Worm (Caenorhabditis elegans): ENCODE measurements around the gene slc-17.5.

slc-17.5 gene

ce11 chrV:8307681-8308080 is 23.0 kb upstream of the slc-17.5 start, which contains the start of gene clec-218:
Gene clec-218 (plus strand): TSS chrV:8307942.
- TF ChIP-seq tlp-1 (tag; optimal IDR thresholded peaks at IDR 0.05) (no peak), elt-2 (tag; optimal IDR thresholded peaks at IDR 0.05) (peak; percentile 78)

- TF ChIP-seq F16B12.6 (tag; optimal IDR thresholded peaks at IDR 0.05) (no peak), elt-2 (tag; optimal IDR thresholded peaks at IDR 0.05) (peak; percentile 73), efl-1 (optimal IDR thresholded peaks at IDR 0.05) (no peak), efl-1 (GFP tag; optimal IDR thresholded peaks at IDR 0.05 in 1 of 2) (peak in 1 of 2 experiments; percentile 57), mef-2 (tag; optimal IDR thresholded peaks at IDR 0.05) (no peak), lin-35 (GFP tag; optimal IDR thresholded peaks at IDR 0.05) (peak in 1 of 2 experiments; percentile 23)
These were observed 22.3 kb upstream of the slc-17.5 start for ce11 chrV:8307013-8307412.

- TF ChIP-seq nhr-237 (tag; optimal IDR thresholded peaks at IDR 0.05) (no peak), isw-1 (GFP tag; IDR thresholded peaks at IDR 0.05) (no peak), lir-3 (tag; optimal IDR thresholded peaks at IDR 0.05; ENCODE audit: poor library complexity) (no peak), sox-4 (tag; optimal IDR thresholded peaks at IDR 0.05) (no peak), mef-2 (tag; optimal IDR thresholded peaks at IDR 0.05) (no peak)
These were observed 21.7 kb upstream of the slc-17.5 start, which contains the start of gene W02D7.8 for ce11 chrV:8306366-8306765. Gene W02D7.8 (minus strand): TSS chrV:8306466.

- TF ChIP-seq elt-2 (tag; optimal IDR thresholded peaks at IDR 0.05) = peak; percentile 60
- TF ChIP-seq mdl-1 (tag; optimal IDR thresholded peaks at IDR 0.05) = no peak
- TF ChIP-seq xbp-1 (tag; optimal IDR thresholded peaks at IDR 0.05) = no peak
These were observed 21.2 kb upstream of the slc-17.5 start for ce11 chrV:8305940-8306339.

ce11 chrV:8304461-8305195 is 19.9 kb upstream of the slc-17.5 start, which contains the start of gene W02D7.11:
Gene W02D7.11 (minus strand): TSS chrV:8304511.
- TF ChIP-seq elt-2 (tag; optimal IDR thresholded peaks at IDR 0.05) (peak; percentile 64), hpl-2 (GFP tag; optimal IDR thresholded peaks at IDR 0.05) (no peak), lin-35 (GFP tag; optimal IDR thresholded peaks at IDR 0.05) (peak in 1 of 2 experiments; percentile 30), efl-1 (optimal IDR thresholded peaks at IDR 0.05) (no peak), efl-1 (GFP tag; optimal IDR thresholded peaks at IDR 0.05 in 1 of 2) (peak in 1 of 2 experiments; percentile 21)

ce11 chrV:8302522-8302921 is 17.8 kb upstream of the slc-17.5 start, which contains the start of gene sel-9:
Gene sel-9 (minus strand): TSS chrV:8302580.
- TF ChIP-seq nhr-85 (tag) = no peak
- peak; percentile 52 for TF ChIP-seq nhr-71 (tag; optimal IDR thresholded peaks at IDR 0.05)
- no peak for TF ChIP-seq ztf-11 (tag; optimal IDR thresholded peaks at IDR 0.05)
- no peak for TF ChIP-seq lir-3 (tag; optimal IDR thresholded peaks at IDR 0.05; ENCODE audit: poor library complexity)
- TF ChIP-seq nhr-28 (tag; optimal IDR thresholded peaks at IDR 0.05) = no peak
- peak; percentile 64 for TF ChIP-seq blmp-1 (tag; optimal IDR thresholded peaks at IDR 0.05)
- peak in 1 of 2 experiments; percentile 42 for TF ChIP-seq mdl-1 (tag; optimal IDR thresholded peaks at IDR 0.05)
- no peak for TF ChIP-seq egl-13 (tag; optimal IDR thresholded peaks at IDR 0.05)
- TF ChIP-seq lin-35 (GFP tag; optimal IDR thresholded peaks at IDR 0.05) = peak; percentile 91 to 95
- peak; percentile 25; the same call in 1 of the 2 replicates for TF ChIP-seq isw-1 (GFP tag; IDR thresholded peaks at IDR 0.05)
- peak in 1 of 6 experiments; percentile 47 for TF ChIP-seq elt-3 (tag; optimal IDR thresholded peaks at IDR 0.05)
- peak; percentile 24 for TF ChIP-seq dsc-1 (tag; optimal IDR thresholded peaks at IDR 0.05)
- no peak for TF ChIP-seq hlh-4 (tag; optimal IDR thresholded peaks at IDR 0.05)
- TF ChIP-seq mab-9 (GFP tag; IDR thresholded peaks at IDR 0.05) = no peak
- TF ChIP-seq ets-5 (GFP tag; IDR thresholded peaks at IDR 0.05) = no peak
- TF ChIP-seq nhr-11 (tag; optimal IDR thresholded peaks at IDR 0.05) = no peak
- no peak for TF ChIP-seq zag-1 (tag; optimal IDR thresholded peaks at IDR 0.05)
- TF ChIP-seq nhr-76 (tag; optimal IDR thresholded peaks at IDR 0.05) = no peak
- no peak for TF ChIP-seq irx-1 (tag; optimal IDR thresholded peaks at IDR 0.05)
- TF ChIP-seq pag-3 (tag; optimal IDR thresholded peaks at IDR 0.05; ENCODE audit: borderline replicate concordance, insufficient read depth) = no peak
- peak; percentile 76 for TF ChIP-seq C16A3.4 (tag; optimal IDR thresholded peaks at IDR 0.05)
- peak; percentile 29 for TF ChIP-seq lin-15B (tag; optimal IDR thresholded peaks at IDR 0.05)
- peak; percentile 19 to 38 (median 26) for TF ChIP-seq ceh-82 (tag; optimal IDR thresholded peaks at IDR 0.05)
- TF ChIP-seq efl-1 (optimal IDR thresholded peaks at IDR 0.05) = peak; percentile 47 to 90
- TF ChIP-seq efl-1 (GFP tag; optimal IDR thresholded peaks at IDR 0.05 in 1 of 2) = peak; percentile 92 to 99
- no peak for TF ChIP-seq sox-4 (tag; optimal IDR thresholded peaks at IDR 0.05)
- TF ChIP-seq lsy-2 (tag; optimal IDR thresholded peaks at IDR 0.05) = peak; percentile 55 to 69
- peak; percentile 48 for TF ChIP-seq tbx-2 (tag; optimal IDR thresholded peaks at IDR 0.05)
- TF ChIP-seq snu-23 (GFP tag; optimal IDR thresholded peaks at IDR 0.05) = peak; percentile 60
- no peak for TF ChIP-seq egl-27 (tag; optimal IDR thresholded peaks at IDR 0.05)
- peak; percentile 14 for TF ChIP-seq ama-1 (optimal IDR thresholded peaks at IDR 0.05)
- peak; percentile 53 for TF ChIP-seq nhr-47 (tag; optimal IDR thresholded peaks at IDR 0.05)
